Fruit fly (Drosophila melanogaster): ENCODE measurements around the gene Syn.
A peak's percentile ranks its signal among the peaks of the same experiment; 100 is the strongest.

Gene Syn

DNA sequence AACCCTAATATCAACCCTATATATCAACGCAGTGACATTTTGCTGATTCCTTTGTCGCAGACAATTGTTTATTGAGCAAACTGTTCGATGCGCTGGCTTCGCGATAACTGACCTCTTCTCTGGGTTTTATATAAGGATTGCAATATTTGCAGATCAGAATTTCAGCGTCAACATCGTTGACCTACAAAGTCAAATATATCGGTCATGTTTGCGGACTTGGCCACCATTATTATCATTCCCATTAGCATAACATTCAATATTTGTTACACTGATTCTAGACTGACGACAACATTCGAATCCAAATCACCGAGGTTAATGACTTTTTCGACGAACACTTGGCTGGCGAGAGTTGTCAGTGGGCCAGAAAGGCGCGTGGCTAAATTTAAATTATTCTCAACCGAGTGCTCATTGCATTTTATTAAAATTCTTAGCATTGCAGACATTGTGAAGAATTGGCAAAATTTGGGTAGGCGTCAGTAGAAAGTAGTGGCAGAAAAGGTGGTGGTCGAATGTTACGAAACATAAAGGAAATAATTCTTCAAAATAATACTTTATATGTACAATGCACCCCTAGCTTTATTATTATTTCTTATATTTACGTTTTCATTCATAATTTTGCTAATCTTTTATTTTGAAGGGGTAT lies 21.2 kb upstream of the Syn start:
- TF ChIP-seq CG17801 (GFP tag; optimal IDR thresholded peaks at IDR 0.05; ENCODE audit: partially characterized antibody): no peak

- TF ChIP-seq CG17801 (GFP tag; optimal IDR thresholded peaks at IDR 0.05; ENCODE audit: partially characterized antibody): peak; percentile 96
These were observed 20.1 kb upstream of the Syn start, which contains the start of gene Best1 for dm6 chr3R:10170356-10170876. TSS of gene Best1 (minus strand) at chr3R:10170487.

DNA sequence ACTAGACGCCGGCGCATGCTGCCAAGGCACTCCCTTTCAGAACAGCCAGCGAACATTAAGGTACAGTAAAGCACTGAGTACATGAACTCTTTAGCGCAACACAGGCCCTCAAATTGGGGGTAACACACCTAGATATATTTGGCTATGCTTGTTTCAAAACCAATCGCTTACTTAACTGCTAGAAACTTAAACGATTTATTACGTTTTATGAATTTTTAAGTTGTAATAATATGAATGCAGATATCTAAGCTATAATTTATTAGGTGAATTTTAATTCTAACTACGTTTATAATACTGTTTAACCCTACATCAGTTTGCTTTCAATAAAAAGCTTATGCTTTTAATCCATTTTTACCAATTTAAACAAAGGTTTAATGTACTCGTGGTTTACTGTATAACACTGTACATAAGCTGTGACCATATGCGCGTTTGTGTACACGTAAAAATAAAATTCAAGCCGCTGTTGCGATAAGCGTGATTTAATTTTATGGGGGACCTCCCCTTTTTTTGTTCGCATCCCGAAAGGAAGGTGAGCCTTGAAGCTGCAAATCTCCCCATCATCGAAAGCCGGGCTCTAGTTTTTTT lies 13.5 kb upstream of the Syn start:
- no peak for TF ChIP-seq CG17801 (GFP tag; optimal IDR thresholded peaks at IDR 0.05; ENCODE audit: partially characterized antibody)

DNA sequence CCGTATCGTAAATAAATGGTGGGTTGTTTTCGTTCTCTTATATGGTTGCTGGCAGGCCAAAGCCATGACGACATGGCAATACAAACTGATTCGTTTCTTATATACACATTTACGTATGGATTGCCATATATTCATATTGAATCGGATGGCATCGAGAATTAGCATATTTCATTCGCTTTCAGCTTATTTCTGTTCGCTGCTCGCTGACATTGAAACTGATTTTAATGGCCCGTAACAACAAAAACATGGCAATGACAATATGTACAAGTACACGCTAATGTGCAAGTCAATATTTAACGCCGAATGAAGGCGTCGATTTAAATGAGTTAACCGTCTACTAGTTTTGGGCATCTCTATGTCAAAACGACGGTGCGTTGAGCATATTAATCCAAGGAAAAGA lies 4.5 kb upstream of the Syn start:
- TF ChIP-seq CG17801 (GFP tag; optimal IDR thresholded peaks at IDR 0.05; ENCODE audit: partially characterized antibody): no peak

DNA sequence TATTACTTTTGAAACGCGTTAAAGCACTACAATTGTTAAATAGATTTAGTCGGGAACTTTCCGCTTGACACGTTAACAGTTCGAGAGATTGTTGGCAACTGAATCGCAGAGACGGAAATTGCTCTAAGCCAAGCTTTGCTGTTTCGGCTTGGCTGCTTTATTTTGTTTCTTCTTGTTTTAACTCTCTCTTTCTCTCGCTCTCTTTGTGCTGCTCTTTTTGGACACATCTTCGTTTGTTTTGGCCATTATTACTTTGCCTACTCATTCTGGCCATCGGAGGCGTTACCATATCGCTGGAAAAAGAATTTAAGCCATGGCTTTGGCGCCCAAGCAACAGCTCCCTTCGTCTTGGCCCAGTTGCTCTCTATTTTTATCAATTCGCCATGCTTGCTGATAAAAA lies 969 bp upstream of the Syn start, which contains the start of gene CG12814:
Gene CG12814 (minus strand): TSS at position 84 of the 400 bp plus-strand sequence.
- TF ChIP-seq CG17801 (GFP tag; optimal IDR thresholded peaks at IDR 0.05; ENCODE audit: partially characterized antibody): peak; percentile 80

- peak; percentile 67 for TF ChIP-seq CG17801 (GFP tag; optimal IDR thresholded peaks at IDR 0.05; ENCODE audit: partially characterized antibody)
These were observed 13.1 kb downstream of the Syn start for dm6 chr3R:10203554-10203953.

DNA sequence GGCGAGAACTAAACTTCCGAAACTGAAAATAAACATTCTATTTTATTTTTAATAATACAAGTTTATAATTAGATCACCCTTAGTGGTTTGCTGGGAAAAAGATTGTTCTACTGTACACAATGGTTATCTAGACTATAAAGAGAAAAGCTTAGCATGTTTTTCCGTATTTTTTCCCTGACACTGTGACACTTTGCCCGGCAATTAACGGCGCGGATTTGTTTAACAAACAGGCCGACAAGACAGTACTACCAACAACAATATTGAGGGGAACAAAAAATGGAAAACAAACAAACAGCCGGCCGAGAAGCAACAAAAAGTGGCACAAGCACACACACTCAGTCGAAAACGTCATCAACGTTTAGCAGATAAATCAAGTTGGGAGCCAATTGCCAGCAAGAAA lies 16.3 kb downstream of the Syn start:
- TF ChIP-seq CG17801 (GFP tag; optimal IDR thresholded peaks at IDR 0.05; ENCODE audit: partially characterized antibody): no peak

DNA sequence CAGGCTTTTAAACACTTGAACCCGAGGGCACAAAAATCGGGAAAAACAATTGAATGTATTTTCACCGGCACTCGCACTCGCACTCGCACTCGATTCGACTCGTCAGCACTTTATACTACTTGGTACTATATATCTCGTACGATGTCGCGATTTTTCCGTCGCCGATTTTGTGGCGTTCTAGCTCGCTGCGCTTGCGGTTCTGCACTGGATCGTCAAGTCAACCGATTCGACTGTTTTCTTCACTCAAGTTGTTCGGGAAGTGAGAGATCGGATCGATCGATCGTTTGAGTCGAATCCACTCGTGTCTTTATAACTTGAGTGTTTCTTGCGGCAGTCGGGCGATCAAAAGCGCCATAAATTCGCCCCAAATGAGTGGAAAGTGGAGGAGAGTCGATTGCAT lies 22.3 kb downstream of the Syn start, which contains the start of gene Timp:
Gene Timp (minus strand): TSS at position 209 of the 400 bp plus-strand sequence.
- TF ChIP-seq CG17801 (GFP tag; optimal IDR thresholded peaks at IDR 0.05; ENCODE audit: partially characterized antibody): peak; percentile 62

DNA sequence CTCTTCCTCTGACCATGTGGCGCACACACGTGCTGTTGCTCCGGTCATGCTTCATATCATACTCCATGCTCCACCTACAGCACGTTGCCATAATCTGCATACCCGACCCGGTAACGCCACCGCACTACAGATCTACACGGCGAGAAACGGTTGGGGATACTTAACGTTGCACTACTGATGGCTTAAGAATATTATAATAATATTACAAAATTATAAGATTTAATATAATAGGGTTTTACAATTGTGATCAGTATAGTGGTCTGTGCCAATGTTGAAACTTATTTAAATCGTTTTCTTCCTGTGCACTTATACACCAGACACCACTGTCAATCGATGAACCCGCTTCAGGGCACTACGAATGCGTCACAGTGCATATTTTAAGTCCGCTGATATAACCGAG lies 22.9 kb downstream of the Syn start:
- peak; percentile 74 for TF ChIP-seq CG17801 (GFP tag; optimal IDR thresholded peaks at IDR 0.05; ENCODE audit: partially characterized antibody)

- no peak for TF ChIP-seq CG17801 (GFP tag; optimal IDR thresholded peaks at IDR 0.05; ENCODE audit: partially characterized antibody)
These were observed 27.5 kb downstream of the Syn start for dm6 chr3R:10217998-10218397.

DNA sequence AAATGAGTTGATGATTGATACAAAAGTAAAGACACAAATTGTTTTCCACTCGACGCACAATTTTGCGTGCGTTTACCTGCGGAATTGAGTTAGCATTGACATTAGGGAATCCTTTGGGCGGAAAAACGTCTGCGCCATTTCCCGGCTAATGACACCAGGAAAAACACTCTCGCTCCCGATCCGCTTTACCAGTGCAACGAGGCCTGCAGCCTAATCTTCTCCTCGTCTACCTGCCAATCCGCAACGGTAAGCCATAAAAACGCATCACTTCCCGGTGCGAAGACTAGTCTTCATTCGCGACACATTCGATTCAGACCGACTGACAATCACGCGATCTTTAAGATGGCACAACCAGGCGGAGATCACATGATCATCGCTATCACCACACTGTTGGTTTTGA lies 31.9 kb downstream of the Syn start, which contains the start of gene CG12420:
Gene CG12420 (plus strand): TSS at position 283 of the 400 bp plus-strand sequence.
- no peak for TF ChIP-seq CG17801 (GFP tag; optimal IDR thresholded peaks at IDR 0.05; ENCODE audit: partially characterized antibody)

dm6 chr3R:10224594-10224993 lies 34.1 kb downstream of the Syn start, which contains the start of the genes CG12817 and CG34107:
TSS of gene CG12817 (minus strand) at chr3R:10224725.
TSS of gene CG34107 (plus strand) at chr3R:10224909.
- TF ChIP-seq CG17801 (GFP tag; optimal IDR thresholded peaks at IDR 0.05; ENCODE audit: partially characterized antibody): no peak

DNA sequence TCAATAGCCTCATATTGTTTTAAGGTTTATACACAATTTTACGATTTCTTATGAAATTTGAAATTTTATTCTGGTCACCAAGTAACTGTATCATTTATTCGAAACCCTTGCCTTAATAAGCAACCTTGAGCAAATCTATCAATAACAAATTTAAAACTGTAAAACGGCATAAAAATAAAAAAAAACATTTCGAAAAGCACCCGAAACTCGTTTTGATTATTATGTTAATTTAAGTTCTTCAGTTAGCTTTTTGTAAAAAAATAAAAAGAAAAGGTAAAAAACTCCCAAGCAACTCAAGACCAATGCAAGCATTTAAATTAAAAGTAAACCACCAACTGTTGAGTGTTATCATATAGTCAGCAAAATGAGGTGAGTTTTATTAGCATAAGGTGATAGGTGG lies 34.9 kb downstream of the Syn start, which contains the start of gene CG42795:
Gene CG42795 (plus strand): TSS at position 301 of the 400 bp plus-strand sequence.
- no peak for TF ChIP-seq CG17801 (GFP tag; optimal IDR thresholded peaks at IDR 0.05; ENCODE audit: partially characterized antibody)

DNA sequence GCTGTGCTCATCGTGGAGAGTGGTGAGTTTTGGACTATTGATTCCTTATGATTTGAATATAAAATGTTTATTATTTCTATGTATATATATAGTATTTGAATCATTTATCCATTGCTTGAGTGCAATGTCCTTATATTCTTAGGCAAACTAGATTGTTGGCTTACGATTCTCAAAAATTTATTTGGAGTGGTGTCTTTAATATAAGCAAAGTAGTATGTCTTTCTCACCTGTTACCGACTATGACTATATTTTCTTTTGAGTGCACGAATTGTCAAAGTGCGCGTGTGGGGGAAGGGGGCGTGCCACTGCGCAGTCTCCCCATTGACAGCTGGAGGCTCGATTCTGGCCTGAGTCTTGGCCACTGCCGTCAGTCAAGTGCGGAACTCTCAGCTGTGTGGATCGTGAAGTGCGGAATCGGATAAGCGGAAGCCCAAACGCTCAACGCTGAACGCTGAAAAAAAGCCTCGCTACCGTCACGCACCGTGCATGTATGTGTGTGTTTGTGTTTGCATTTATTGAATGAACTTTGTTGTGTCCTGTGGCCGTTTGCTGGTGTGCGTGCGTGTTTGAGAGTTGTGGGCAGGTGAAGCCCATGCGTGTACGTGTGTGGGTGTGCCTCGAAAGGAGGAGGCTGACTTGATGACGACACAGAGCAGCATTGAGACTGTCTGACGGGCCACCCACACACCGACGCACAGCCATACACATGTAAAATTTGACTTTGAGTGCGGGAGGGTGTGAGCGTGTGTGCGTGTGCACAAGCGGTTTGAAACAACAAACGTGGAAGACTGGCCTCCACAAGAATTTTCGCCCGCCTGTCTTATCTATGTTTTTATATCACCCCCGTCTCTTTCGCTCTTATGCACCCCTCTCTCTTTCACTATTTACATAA lies 35.9 kb downstream of the Syn start:
- TF ChIP-seq CG17801 (GFP tag; optimal IDR thresholded peaks at IDR 0.05; ENCODE audit: partially characterized antibody): no peak

- no peak for TF ChIP-seq CG17801 (GFP tag; optimal IDR thresholded peaks at IDR 0.05; ENCODE audit: partially characterized antibody)
These were observed 37.5 kb downstream of the Syn start for dm6 chr3R:10227990-10228389.
